Worm (Caenorhabditis elegans): Measurements from ENCODE around the gene F58G1.2.

DNA sequence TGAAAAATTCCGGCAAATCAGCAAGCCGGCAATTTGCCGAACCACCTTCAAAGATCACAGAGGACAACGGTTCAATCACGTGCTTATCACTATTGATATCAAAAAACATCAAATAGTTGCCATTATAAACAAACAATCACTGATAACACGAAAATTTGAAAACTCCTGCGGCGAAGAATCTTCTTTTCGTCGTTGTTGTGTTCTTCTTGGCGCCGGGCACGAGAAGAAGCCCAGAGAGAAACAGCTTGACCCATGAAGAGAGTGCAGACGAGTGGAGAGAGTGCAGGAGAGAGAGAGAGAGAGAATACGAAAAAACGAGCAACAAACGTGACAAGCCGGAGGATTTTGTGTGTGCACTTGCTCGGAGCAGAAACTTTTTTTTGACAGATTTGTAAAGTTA lies 40.1 kb downstream of the F58G1.2 start:
- no peak for TF ChIP-seq him-1 (tag; optimal IDR thresholded peaks at IDR 0.05)
- no peak for TF ChIP-seq W03F9.2 (tag; optimal IDR thresholded peaks at IDR 0.05)
- TF ChIP-seq dao-5 (tag; optimal IDR thresholded peaks at IDR 0.05), result no peak
